Worm (Caenorhabditis elegans): ENCODE data around the gene clec-64.

Gene clec-64

ce11 chrII:12879758-12880157, 18.3 kb upstream of the clec-64 start:
- TF ChIP-seq gmeb-2 (tag; optimal IDR thresholded peaks at IDR 0.05) (no peak), unc-42 (tag; optimal IDR thresholded peaks at IDR 0.05) (no peak)

DNA sequence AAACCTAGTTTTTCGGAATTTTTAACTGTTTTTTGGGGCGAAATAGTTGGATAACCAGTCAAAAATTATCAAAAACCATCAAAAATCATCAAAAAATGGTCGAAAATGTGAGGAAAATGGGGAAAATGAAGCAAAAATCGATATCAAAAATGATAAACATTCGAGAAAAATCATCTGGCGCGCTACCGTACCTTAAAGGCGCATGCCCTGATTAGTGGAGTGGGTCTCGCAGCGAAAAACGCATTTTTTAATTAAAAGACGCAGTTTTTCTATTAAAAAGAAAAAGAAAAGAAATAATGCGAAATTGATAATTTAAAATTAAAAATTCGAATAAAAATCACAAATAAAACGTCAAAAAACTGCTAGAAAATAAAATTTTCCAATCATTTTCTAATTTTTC, 17.6 kb upstream of the clec-64 start, which contains the start of gene F35C5.1:
F35C5.1 (plus strand) TSS at position 399 of the 400 bp plus-strand sequence.
- TF ChIP-seq C08G9.2 (tag; optimal IDR thresholded peaks at IDR 0.05), result no peak
- TF ChIP-seq tbx-2 (tag; optimal IDR thresholded peaks at IDR 0.05), result no peak
- TF ChIP-seq ceh-31 (tag; optimal IDR thresholded peaks at IDR 0.05), result no peak
- TF ChIP-seq nhr-232 (tag; optimal IDR thresholded peaks at IDR 0.05), result no peak
- TF ChIP-seq nhr-11 (tag; optimal IDR thresholded peaks at IDR 0.05), result no peak
- no peak for TF ChIP-seq odd-2 (tag; optimal IDR thresholded peaks at IDR 0.05)
- no peak for TF ChIP-seq unc-86 (tag; optimal IDR thresholded peaks at IDR 0.05)
- TF ChIP-seq ama-1 (optimal IDR thresholded peaks at IDR 0.05), result no peak
- no peak for TF ChIP-seq ceh-19 (GFP tag; optimal IDR thresholded peaks at IDR 0.05)

DNA sequence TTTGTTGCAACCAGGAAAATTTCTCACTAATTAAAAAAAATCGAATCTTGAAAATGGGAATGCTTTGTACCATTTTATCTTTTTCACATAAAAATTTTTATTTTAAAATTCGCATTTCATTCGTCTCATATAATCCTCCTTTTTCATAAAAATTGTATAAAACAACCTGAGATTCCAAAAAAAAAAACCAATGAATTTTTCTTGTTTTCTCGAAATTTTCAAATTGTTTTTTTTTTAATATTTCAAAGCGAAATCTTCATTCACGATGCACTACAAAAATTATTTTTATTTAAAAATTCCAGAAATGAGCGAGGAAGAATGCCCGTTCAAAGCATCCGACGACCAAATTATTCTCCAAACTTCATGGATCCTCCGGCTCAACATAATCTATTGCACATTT, 13.1 kb upstream of the clec-64 start, which contains the start of gene sra-14:
sra-14 (plus strand) TSS at position 301 of the 400 bp plus-strand sequence.
- TF ChIP-seq che-1 (tag; optimal IDR thresholded peaks at IDR 0.05), result no peak
- TF ChIP-seq ahr-1 (tag; optimal IDR thresholded peaks at IDR 0.05), result no peak
- TF ChIP-seq hlh-15 (tag; optimal IDR thresholded peaks at IDR 0.05), result no peak
- no peak for TF ChIP-seq ets-4 (tag; optimal IDR thresholded peaks at IDR 0.05)
- no peak for TF ChIP-seq C38D4.7 (GFP tag; optimal IDR thresholded peaks at IDR 0.05)
- TF ChIP-seq ama-1 (optimal IDR thresholded peaks at IDR 0.05), result no peak
- no peak for TF ChIP-seq unc-86 (tag; optimal IDR thresholded peaks at IDR 0.05)
- TF ChIP-seq unc-3 (GFP tag; conservative IDR thresholded peaks at IDR 0.05), result no peak
- no peak for TF ChIP-seq unc-3 (tag; optimal IDR thresholded peaks at IDR 0.05)
- TF ChIP-seq hlh-13 (GFP tag; optimal IDR thresholded peaks at IDR 0.05), result no peak
- no peak for TF ChIP-seq pha-4 (tag; optimal IDR thresholded peaks at IDR 0.05)
- no peak for TF ChIP-seq hlh-8 (tag; optimal IDR thresholded peaks at IDR 0.05)
- no peak for TF ChIP-seq nfya-1 (tag; optimal IDR thresholded peaks at IDR 0.05)
- TF ChIP-seq rnt-1 (tag; optimal IDR thresholded peaks at IDR 0.05), result no peak

DNA sequence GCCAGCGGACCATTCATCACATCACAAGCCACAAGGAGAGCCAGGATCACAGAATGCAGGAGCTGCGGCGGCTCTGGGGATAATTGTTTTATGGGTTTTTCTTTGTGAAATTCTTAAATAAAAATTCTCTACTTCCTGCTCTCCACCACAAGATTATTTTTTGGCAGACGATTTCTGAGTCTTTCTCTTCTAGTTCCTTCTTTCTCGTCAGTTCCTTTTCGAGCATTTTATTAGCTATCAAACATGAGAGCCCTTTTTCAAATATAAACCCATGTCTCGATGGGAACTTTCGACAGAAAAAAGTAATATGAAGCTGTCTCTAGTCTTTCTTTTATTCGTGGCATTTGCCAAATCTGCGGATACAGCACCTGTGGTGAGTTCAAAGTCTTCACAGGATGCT, 9.6 kb upstream of the clec-64 start, which contains the start of gene F35C5.3:
F35C5.3 (plus strand) TSS at position 301 of the 400 bp plus-strand sequence.
- TF ChIP-seq ceh-9 (tag; optimal IDR thresholded peaks at IDR 0.05), result no peak

DNA sequence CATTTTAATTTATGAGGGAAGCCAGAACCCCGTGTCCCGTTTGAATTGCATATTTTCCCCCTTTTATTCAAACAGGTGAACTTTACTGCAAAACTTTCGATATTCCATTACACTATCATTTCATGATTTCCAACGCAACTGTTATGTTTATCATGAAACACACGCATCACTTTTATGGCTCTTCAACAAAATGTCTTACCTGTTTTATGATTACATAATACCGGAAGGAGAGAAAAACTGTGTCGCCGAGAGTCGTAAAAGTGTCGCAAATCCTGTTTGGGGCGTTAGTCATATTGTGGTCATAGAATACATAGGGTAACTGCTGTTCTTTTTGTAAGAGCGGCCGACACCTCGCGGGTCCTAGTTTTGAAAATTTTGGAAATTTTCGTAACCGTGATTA, 5.6 kb upstream of the clec-64 start:
- TF ChIP-seq sox-2 (GFP tag; IDR thresholded peaks at IDR 0.05) (no peak), odd-2 (tag; optimal IDR thresholded peaks at IDR 0.05) (no peak), madf-2 (tag; optimal IDR thresholded peaks at IDR 0.05) (no peak), fkh-6 (tag; optimal IDR thresholded peaks at IDR 0.05) (no peak), elt-4 (tag; optimal IDR thresholded peaks at IDR 0.05) (no peak), dmd-4 (tag; optimal IDR thresholded peaks at IDR 0.05; ENCODE audit: borderline replicate concordance) (no peak), tbx-7 (tag; optimal IDR thresholded peaks at IDR 0.05) (no peak), C38D4.7 (GFP tag; optimal IDR thresholded peaks at IDR 0.05) (no peak), Y22D7AL.16 (tag; optimal IDR thresholded peaks at IDR 0.05) (no peak), ceh-34 (tag; optimal IDR thresholded peaks at IDR 0.05) (no peak), ama-1 (optimal IDR thresholded peaks at IDR 0.05) (no peak), che-1 (tag; optimal IDR thresholded peaks at IDR 0.05) (no peak), pqm-1 (tag; optimal IDR thresholded peaks at IDR 0.05) (no peak), hlh-6 (tag; optimal IDR thresholded peaks at IDR 0.05) (no peak), fax-1 (tag; optimal IDR thresholded peaks at IDR 0.05) (no peak), K09A11.1 (tag; optimal IDR thresholded peaks at IDR 0.05; ENCODE audit: insufficient read depth) (no peak), ceh-45 (GFP tag; IDR thresholded peaks at IDR 0.05) (no peak), rnt-1 (tag; optimal IDR thresholded peaks at IDR 0.05) (no peak)

All from whole organism, late embryonic.